Worm (Caenorhabditis elegans) whole organism, L4/young adult: ENCODE results near the gene srh-122.

ENCODE experiments used
- W03F9.2 ChIP-seq: fragments of 150-350 bp; optimal IDR thresholded peaks from 2 replicates; lab custom pipeline; 2014; ENCODE audit warnings: missing biosample characterization, missing genetic modification characterization
- dao-5 ChIP-seq: sonication (generic microtip); optimal IDR thresholded peaks from 2 replicates; lab custom pipeline; 2016; ENCODE audit warnings: missing genotype, missing genetic modification characterization, moderate library complexity, missing compliant biosample characterization
- him-1 ChIP-seq: sonication (generic microtip); optimal IDR thresholded peaks from 2 replicates; lab custom pipeline; 2016; ENCODE audit warnings: missing genotype, missing genetic modification reagents, missing genetic modification characterization, missing compliant biosample characterization

Gene srh-122

DNA sequence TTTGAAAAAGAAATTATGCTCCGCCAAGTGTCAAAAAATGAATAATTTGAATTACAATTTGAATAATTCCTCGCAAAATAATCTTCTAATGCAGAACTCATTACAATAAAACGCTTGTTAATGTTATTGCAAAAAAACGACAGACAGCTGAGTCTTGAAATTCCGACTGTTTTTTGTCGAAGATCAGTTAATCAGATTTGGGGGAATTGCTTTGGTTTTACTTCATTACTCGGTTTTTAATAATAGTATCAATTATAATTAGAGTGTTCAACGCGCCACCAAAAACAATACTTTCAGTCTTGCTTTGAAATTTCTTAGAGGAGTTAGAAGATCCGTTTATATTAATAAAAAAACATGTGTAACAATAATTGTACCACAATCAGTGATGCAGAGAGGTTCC is at the start of gene srh-122:
srh-122 (minus strand) TSS at position 101 of the 400 bp plus-strand sequence.
- no peak for TF ChIP-seq W03F9.2 (tag; lab: Kevin White, UChicago)
- TF ChIP-seq him-1 (tag; lab: Kevin White, UChicago): no peak
- no peak for TF ChIP-seq dao-5 (tag; lab: Kevin White, UChicago)

DNA sequence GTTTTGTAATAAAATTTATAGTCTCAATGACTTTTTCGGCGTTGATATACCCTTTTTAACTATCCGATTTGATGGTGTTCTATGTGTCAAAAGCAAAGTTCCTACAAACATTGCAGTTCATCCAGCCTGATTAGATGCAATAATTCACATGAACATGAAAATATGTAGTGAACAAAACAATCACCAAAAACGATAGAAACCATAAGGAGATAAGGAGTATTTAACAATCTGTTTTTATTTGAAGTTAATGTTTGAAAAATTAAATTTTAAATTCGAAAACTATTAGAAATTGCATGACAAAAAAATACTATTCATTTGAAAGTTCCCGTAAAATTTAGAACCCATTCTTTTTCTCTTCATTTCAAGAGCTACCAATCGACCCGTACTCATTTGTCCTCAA is 49.1 kb upstream of the srh-122 start, which contains the start of gene fbxa-209:
fbxa-209 (minus strand) TSS at position 101 of the 400 bp plus-strand sequence.
- TF ChIP-seq W03F9.2 (tag; lab: Kevin White, UChicago): no peak
- no peak for TF ChIP-seq him-1 (tag; lab: Kevin White, UChicago)
- TF ChIP-seq dao-5 (tag; lab: Kevin White, UChicago): no peak

DNA sequence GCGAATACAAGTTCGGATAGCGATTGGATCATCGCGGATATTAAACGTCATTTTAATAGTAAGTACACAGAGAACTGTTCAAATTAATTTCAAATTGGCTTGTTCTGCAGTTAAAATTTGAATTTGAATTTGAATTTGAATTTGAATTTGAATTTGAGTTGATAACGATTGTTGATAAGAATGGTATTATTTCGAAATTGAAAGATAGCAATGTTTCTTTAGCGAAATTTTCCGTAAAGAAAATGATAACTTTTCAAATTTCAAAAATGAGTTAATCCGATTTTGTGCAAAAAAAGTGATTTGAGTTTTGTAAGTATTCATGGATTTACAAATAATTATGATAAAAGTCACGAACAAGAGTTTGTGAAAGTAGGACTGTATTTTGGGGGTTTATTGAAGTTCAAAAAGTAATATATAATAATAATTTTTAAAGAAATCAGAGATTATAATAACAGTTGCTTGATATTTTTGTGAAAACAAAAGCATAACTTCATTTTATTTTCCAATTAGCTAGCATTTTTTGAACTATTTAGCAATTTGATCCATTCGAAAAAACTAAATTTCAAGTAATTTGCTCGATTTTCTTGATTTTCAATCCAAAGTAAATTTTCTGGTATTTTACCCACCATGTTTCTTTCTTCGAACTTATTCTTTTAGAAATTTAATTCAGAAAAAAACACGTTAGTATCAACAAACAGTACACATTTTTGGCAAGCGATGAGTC is 47.7 kb upstream of the srh-122 start, which contains the start of gene Y36E3A.2:
Y36E3A.2 (plus strand) TSS at position 674 of the 724 bp plus-strand sequence.
- TF ChIP-seq dao-5 (tag; lab: Kevin White, UChicago) (no peak), him-1 (tag; lab: Kevin White, UChicago) (no peak), W03F9.2 (tag; lab: Kevin White, UChicago) (no peak)

DNA sequence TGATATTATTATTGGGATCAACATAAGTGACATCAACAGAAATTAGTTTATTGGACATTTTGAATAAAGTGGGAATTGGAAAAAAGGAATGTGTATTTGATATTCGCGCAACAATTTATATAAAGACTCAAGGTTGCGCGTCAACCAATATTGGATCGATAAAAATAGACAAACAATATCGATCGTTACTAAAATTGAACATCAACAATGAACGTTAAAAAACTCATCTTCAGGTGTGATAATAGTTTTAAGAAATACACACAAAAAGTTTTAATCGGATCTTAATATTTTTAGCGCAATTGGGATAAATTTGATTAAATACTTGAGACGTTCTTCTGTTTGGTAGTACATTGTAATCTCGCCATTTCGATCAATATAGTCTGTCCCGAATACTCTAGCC is 45.8 kb upstream of the srh-122 start, which contains the start of gene fbxa-104:
fbxa-104 (minus strand) TSS at position 83 of the 400 bp plus-strand sequence.
- TF ChIP-seq him-1 (tag; lab: Kevin White, UChicago): no peak
- TF ChIP-seq W03F9.2 (tag; lab: Kevin White, UChicago): no peak
- TF ChIP-seq dao-5 (tag; lab: Kevin White, UChicago): no peak

DNA sequence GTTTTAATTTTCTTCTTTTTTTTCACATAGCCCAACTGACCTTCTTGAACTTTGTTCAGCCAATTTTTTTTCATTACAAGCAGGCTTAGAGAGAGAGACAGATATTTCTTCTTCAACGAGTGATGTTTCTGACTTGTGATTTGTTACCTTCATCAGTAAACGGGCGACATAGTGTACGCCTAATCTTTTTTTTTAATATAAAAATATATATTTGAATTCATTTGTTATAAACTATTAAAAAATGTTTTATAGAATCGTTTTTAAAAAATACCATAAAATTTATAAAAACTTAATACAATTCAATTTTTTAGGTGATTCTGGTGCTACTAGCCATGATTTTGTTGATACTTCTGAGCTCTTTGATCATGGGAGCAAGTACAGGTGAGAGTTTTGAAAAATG is 40.0 kb upstream of the srh-122 start, which contains the start of gene T06E6.10:
T06E6.10 (plus strand) TSS at position 301 of the 400 bp plus-strand sequence.
- TF ChIP-seq him-1 (tag; lab: Kevin White, UChicago) (no peak), W03F9.2 (tag; lab: Kevin White, UChicago) (no peak), dao-5 (tag; lab: Kevin White, UChicago) (no peak)

DNA sequence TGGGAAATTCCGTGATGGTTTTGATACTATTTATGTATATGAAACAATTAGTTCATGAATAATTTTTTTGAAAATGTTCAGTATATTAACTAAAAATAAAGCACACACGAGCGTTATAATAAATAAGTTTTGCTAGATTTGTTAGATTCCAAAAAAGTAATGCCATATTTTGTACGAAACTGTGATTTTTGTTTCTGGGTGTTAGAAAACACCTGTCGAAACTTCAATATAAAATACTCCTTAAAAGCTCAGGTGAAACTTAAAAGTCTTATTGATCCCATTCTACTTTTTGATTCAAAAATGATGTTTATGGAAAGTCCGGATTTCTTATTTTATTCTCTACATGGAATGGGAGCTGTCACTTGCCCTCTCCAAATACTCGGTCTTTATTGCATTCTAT is 38.1 kb upstream of the srh-122 start, which contains the start of gene srh-265:
srh-265 (plus strand) TSS at position 301 of the 400 bp plus-strand sequence.
- no peak for TF ChIP-seq W03F9.2 (tag; lab: Kevin White, UChicago)
- TF ChIP-seq dao-5 (tag; lab: Kevin White, UChicago): no peak
- TF ChIP-seq him-1 (tag; lab: Kevin White, UChicago): no peak

DNA sequence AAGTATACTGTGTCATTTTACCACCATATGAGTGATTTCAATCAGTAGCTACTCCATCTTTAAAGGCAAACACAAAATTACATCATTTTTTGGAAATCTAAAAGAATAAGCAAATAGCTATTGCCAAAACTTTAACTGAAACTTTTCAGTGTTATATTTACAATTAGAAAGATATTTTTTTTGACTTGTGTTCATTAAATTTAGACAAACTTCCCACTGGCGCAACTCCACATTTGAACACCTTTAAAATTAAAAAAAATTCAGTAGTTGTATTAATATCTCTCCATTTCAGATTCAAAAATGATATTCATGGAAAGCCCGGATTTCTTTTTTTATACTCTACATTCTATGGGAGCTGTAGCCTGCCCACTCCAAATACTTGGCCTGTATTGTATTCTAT is 36.0 kb upstream of the srh-122 start, which contains the start of gene srh-264:
srh-264 (plus strand) TSS at position 301 of the 400 bp plus-strand sequence.
- TF ChIP-seq him-1 (tag; lab: Kevin White, UChicago) (no peak), dao-5 (tag; lab: Kevin White, UChicago) (no peak), W03F9.2 (tag; lab: Kevin White, UChicago) (no peak)

DNA sequence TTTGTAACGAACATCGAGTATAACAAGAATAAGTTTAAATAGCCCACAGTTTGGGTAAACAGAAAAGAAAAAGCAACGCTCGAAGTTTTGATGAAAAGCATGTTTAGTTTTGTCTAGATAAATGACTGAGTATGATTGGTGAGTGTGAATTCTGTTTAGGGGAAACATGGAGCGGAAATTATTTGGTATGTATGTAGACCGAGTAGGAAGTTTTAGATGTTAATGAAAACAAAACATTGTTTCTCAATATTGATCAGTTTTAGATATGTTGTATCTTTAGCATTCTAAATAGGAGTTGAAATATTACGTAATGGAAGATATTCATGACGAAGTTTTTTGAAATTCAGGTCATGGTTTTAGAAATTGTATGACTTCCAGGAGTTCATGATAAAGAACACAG is 34.8 kb upstream of the srh-122 start, which contains the start of gene srbc-63:
srbc-63 (minus strand) TSS at position 101 of the 400 bp plus-strand sequence.
- TF ChIP-seq W03F9.2 (tag; lab: Kevin White, UChicago) (no peak), dao-5 (tag; lab: Kevin White, UChicago) (no peak), him-1 (tag; lab: Kevin White, UChicago) (no peak)

DNA sequence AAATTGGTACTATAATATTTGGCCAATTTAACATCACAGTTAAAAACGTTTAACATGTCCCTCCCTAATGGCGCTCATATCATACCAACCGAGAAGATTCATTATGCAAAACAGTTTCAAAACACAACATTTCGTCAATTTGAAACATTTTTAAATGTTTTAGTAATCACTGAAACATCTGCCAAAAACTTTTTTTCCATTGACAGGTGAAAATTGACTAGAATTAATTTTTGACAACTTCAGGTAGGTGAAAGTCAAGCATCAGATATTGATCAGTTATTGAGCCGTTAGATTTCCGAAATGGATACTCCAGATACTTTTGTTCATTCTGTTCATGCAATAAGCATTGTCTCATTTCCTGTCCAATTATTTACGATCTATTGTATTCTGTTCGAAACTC is 29.1 kb upstream of the srh-122 start, which contains the start of gene srh-257:
srh-257 (plus strand) TSS at position 301 of the 400 bp plus-strand sequence.
- no peak for TF ChIP-seq W03F9.2 (tag; lab: Kevin White, UChicago)
- TF ChIP-seq him-1 (tag; lab: Kevin White, UChicago): no peak
- no peak for TF ChIP-seq dao-5 (tag; lab: Kevin White, UChicago)

DNA sequence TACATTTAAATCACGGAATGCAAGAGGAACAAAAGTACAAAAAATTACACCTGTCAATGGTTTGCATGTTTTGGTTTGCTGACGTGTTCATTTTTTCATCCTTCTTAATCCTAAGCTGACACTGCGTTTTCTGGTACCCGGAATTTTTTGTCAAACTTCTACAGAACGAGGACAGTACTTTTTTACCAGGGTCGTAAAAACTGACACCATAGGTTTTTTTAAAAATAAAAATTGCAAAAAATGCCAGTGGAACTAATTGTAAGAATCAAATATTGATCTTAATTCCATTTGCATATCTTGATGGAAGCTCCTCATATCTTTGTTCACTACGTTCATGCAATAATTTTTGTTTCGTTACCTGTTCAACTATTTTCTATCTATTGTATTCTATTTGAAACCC is 27.1 kb upstream of the srh-122 start, which contains the start of gene srh-258:
srh-258 (plus strand) TSS at position 301 of the 400 bp plus-strand sequence.
- TF ChIP-seq him-1 (tag; lab: Kevin White, UChicago): no peak
- no peak for TF ChIP-seq dao-5 (tag; lab: Kevin White, UChicago)
- no peak for TF ChIP-seq W03F9.2 (tag; lab: Kevin White, UChicago)

DNA sequence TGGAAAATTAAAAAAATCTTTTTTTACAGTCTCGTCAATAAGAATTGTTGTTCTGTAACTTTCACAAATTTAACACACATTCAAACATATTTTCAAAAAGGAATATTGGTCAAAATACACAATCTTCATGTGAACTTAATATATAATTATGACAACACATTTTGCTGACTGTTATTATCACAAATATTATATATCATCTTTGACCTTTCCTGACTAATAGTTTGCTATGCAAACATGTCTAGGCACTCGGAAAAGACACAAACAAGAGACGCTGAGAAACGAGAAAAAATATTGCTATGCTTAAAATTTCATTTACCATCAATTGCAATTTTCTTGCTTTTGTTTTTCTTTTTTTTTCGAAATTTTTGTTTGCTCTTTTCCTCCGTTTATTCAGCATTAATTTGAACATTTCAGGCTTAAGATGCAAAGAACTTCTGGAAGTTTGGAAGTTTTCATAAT is 24.1 kb upstream of the srh-122 start, which contains the start of gene fbxa-135:
fbxa-135 (plus strand) TSS at position 409 of the 459 bp plus-strand sequence.
- TF ChIP-seq W03F9.2 (tag; lab: Kevin White, UChicago): no peak
- no peak for TF ChIP-seq dao-5 (tag; lab: Kevin White, UChicago)
- no peak for TF ChIP-seq him-1 (tag; lab: Kevin White, UChicago)

DNA sequence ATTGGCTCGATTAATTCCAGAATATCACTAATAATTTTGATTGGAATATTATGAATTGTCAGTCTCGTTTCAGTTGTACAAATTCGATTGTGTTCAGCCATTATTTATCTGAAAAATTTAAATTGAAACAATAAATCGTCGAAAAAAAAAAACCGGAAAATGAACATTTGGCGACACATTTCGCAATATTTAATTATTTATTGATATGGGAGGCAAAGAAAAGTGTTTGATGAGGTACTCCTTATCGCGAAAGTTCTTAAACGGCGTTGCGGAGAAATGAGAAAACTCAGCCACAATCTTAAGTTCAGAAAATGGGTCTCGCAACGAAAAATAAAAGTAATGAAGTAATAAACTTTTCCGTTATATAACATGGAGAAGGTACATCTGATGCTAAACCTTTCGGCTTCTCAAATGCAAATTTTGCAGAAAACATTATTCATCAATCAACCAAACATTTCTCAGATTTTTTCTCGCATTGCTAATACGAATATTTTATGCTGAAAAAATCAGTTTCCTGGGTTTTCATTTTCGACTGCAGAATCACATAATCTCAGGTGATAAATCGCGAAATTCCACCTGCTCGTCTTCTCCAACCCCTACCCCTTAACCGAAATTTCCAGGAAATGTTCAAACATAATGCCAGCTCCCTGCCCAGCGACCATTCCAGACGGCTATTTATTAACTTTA is 22.0 kb upstream of the srh-122 start, which contains the start of the genes T06E6.15 and sri-7:
T06E6.15 (minus strand) TSS at position 101 of the 687 bp plus-strand sequence.
sri-7 (plus strand) TSS at position 637 of the 687 bp plus-strand sequence.
- TF ChIP-seq W03F9.2 (tag; lab: Kevin White, UChicago): no peak
- no peak for TF ChIP-seq dao-5 (tag; lab: Kevin White, UChicago)
- TF ChIP-seq him-1 (tag; lab: Kevin White, UChicago): no peak
